Fruit fly (Drosophila melanogaster) whole organism, embryonic: ENCODE measurements around the gene UQCR-6.4L.

ENCODE experiments used
- ATbp ChIP-seq: fragments of 200-800 bp; sonication (Bioruptor generic); optimal IDR thresholded peaks from 2 replicates; lab custom pipeline; 2017; ENCODE audit warnings: missing biosample characterization, mild to moderate bottlenecking, missing genetic modification characterization, missing genetic modification reagents
- Antp ChIP-seq: fragments of 200-800 bp; sonication (Bioruptor generic); optimal IDR thresholded peaks from 3 replicates; lab custom pipeline; 2016; ENCODE audit warnings: missing biosample characterization, missing genetic modification characterization
- CG10431 ChIP-seq: fragments of 200-800 bp; sonication (Bioruptor generic); optimal IDR thresholded peaks from 3 replicates; lab custom pipeline; 2018; ENCODE audit warnings: missing biosample characterization, mild to moderate bottlenecking, missing genetic modification characterization
- CG12104 ChIP-seq: fragments of 200-800 bp; sonication (Bioruptor generic); optimal IDR thresholded peaks from 3 replicates; lab custom pipeline; 2016; ENCODE audit warnings: missing biosample characterization, missing genetic modification characterization
- CG12391 ChIP-seq: fragments of 200-800 bp; sonication (Bioruptor generic); optimal IDR thresholded peaks from 3 replicates; lab custom pipeline; 2018; ENCODE audit warnings: missing biosample characterization, mild to moderate bottlenecking, missing genetic modification characterization, moderate library complexity
- CG13775 ChIP-seq: fragments of 200-800 bp; sonication (Bioruptor generic); optimal IDR thresholded peaks from 3 replicates; lab custom pipeline; 2017; ENCODE audit warnings: missing biosample characterization, mild to moderate bottlenecking, missing genetic modification characterization
- CG14710 ChIP-seq: fragments of 200-800 bp; sonication (Bioruptor generic); optimal IDR thresholded peaks from 3 replicates; lab custom pipeline; 2019; ENCODE audit warnings: missing biosample characterization, mild to moderate bottlenecking, missing genetic modification characterization, moderate library complexity
- CG1529 ChIP-seq: fragments of 200-800 bp; sonication (Bioruptor generic); optimal IDR thresholded peaks from 3 replicates; lab custom pipeline; 2018; ENCODE audit warnings: missing biosample characterization, missing genetic modification characterization
- CG1603 ChIP-seq: fragments of 200-800 bp; sonication (Bioruptor generic); optimal IDR thresholded peaks from 2 replicates; lab custom pipeline; 2019; ENCODE audit warnings: missing biosample characterization, mild to moderate bottlenecking, missing genetic modification characterization, moderate library complexity
- CG17912 ChIP-seq: fragments of 200-800 bp; sonication (Bioruptor generic); optimal IDR thresholded peaks from 2 replicates; lab custom pipeline; 2018; ENCODE audit warnings: missing biosample characterization, mild to moderate bottlenecking, missing genetic modification characterization
- CG18764 ChIP-seq: fragments of 200-800 bp; sonication (Bioruptor generic); optimal IDR thresholded peaks from 3 replicates; lab custom pipeline; 2016; ENCODE audit warnings: missing biosample characterization, missing genetic modification characterization
- CG31224 ChIP-seq: fragments of 200-800 bp; sonication (Bioruptor generic); IDR thresholded peaks from 2 replicates; pipeline ENCODE4 v1.3.6; 2022; ENCODE audit warnings: missing biosample characterization, missing genetic modification characterization
- CG3281 ChIP-seq: fragments of 200-800 bp; sonication (Bioruptor generic); optimal IDR thresholded peaks from 3 replicates; lab custom pipeline; 2017; ENCODE audit warnings: missing biosample characterization, mild to moderate bottlenecking, missing genetic modification characterization
- CG33557 ChIP-seq: fragments of 200-800 bp; sonication (Bioruptor generic); optimal IDR thresholded peaks from 2 replicates; lab custom pipeline; 2019; ENCODE audit warnings: missing biosample characterization, mild to moderate bottlenecking, missing genetic modification characterization, moderate library complexity
- CG3847 ChIP-seq: fragments of 200-800 bp; sonication (Bioruptor generic); IDR thresholded peaks from 2 replicates; pipeline ENCODE4 v1.3.6; 2022; ENCODE audit warnings: missing biosample characterization, missing genetic modification characterization
- CG4424 ChIP-seq: fragments of 200-800 bp; sonication (Bioruptor generic); optimal IDR thresholded peaks from 3 replicates; lab custom pipeline; 2016; ENCODE audit warnings: missing biosample characterization, missing genetic modification characterization
- CG6254 ChIP-seq: fragments of 200-800 bp; sonication (Bioruptor generic); optimal IDR thresholded peaks from 3 replicates; lab custom pipeline; 2017; ENCODE audit warnings: mild to moderate bottlenecking, missing biosample characterization, missing genetic modification reagents, missing genetic modification characterization
- CG6654 ChIP-seq: fragments of 200-800 bp; sonication (Bioruptor generic); optimal IDR thresholded peaks from 2 replicates; lab custom pipeline; 2017; ENCODE audit warnings: missing biosample characterization, mild to moderate bottlenecking, missing genetic modification characterization
- CG9437 ChIP-seq: fragments of 200-800 bp; sonication (Bioruptor generic); optimal IDR thresholded peaks from 2 replicates; lab custom pipeline; 2018; ENCODE audit warnings: missing biosample characterization, mild to moderate bottlenecking, missing genetic modification characterization
- CoRest ChIP-seq: fragments of 200-800 bp; sonication (Bioruptor generic); optimal IDR thresholded peaks from 3 replicates; lab custom pipeline; 2018; ENCODE audit warnings: missing biosample characterization, mild to moderate bottlenecking, missing genetic modification characterization, moderate library complexity
- Doc3 ChIP-seq: fragments of 200-800 bp; sonication (Bioruptor generic); IDR thresholded peaks from 3 replicates; pipeline ENCODE4 v1.3.6; 2022; ENCODE audit warnings: missing biosample characterization, missing genetic modification characterization; ENCODE audit not compliant: partially characterized antibody
- ERR ChIP-seq: fragments of 200-800 bp; sonication (Bioruptor generic); optimal IDR thresholded peaks from 2 replicates; lab custom pipeline; 2016; ENCODE audit warnings: missing biosample characterization, missing genetic modification characterization
- HLH54F ChIP-seq: fragments of 200-800 bp; sonication (Bioruptor generic); optimal IDR thresholded peaks from 3 replicates; lab custom pipeline; 2016; ENCODE audit warnings: missing biosample characterization, missing genetic modification characterization
- Hmr ChIP-seq: fragments of 200-800 bp; sonication (Bioruptor generic); optimal IDR thresholded peaks from 3 replicates; lab custom pipeline; 2017; ENCODE audit warnings: mild to moderate bottlenecking, missing biosample characterization, missing genetic modification reagents, missing genetic modification characterization
- Jarid2 ChIP-seq: fragments of 200-800 bp; sonication (Bioruptor generic); optimal IDR thresholded peaks from 3 replicates; lab custom pipeline; 2017; ENCODE audit warnings: mild to moderate bottlenecking, missing biosample characterization, missing genetic modification reagents, missing genetic modification characterization
- Mad ChIP-seq: fragments of 200-800 bp; sonication (Bioruptor generic); optimal IDR thresholded peaks from 2 replicates; lab custom pipeline; 2016; ENCODE audit warnings: missing biosample characterization, missing genetic modification characterization
- Opbp ChIP-seq: fragments of 200-800 bp; sonication (Bioruptor generic); IDR thresholded peaks from 3 replicates; pipeline ENCODE4 v1.3.6; 2022; ENCODE audit warnings: missing biosample characterization, missing genetic modification characterization; ENCODE audit not compliant: partially characterized antibody
- Six4 ChIP-seq: fragments of 200-800 bp; sonication (Bioruptor generic); optimal IDR thresholded peaks from 2 replicates; lab custom pipeline; 2016; ENCODE audit warnings: missing biosample characterization, missing genetic modification characterization
- btn ChIP-seq: fragments of 200-800 bp; sonication (Bioruptor generic); optimal IDR thresholded peaks from 2 replicates; lab custom pipeline; 2016; ENCODE audit warnings: missing biosample characterization, missing genetic modification characterization
- cas ChIP-seq: fragments of 200-800 bp; sonication (Bioruptor generic); IDR thresholded peaks from 2 replicates; pipeline ENCODE4 v1.3.6; 2022; ENCODE audit warnings: missing biosample characterization, missing genetic modification characterization
- corto ChIP-seq: fragments of 200-800 bp; sonication (Bioruptor generic); optimal IDR thresholded peaks from 2 replicates; lab custom pipeline; 2016; ENCODE audit warnings: missing biosample characterization, mild to moderate bottlenecking, missing genetic modification characterization, moderate library complexity
- dati ChIP-seq: fragments of 200-800 bp; sonication (Bioruptor generic); IDR thresholded peaks from 2 replicates; pipeline ENCODE4 v1.3.6; 2022; ENCODE audit warnings: missing biosample characterization, missing genetic modification characterization
- dpn ChIP-seq, 2 experiments: fragments of 200-800 bp; sonication (Bioruptor generic); optimal IDR thresholded peaks; 3 replicates each; lab custom pipeline; 2016; ENCODE audit warnings: missing biosample characterization in 2 of 2, missing genetic modification characterization in 2 of 2
- ems ChIP-seq: fragments of 200-800 bp; sonication (Bioruptor generic); optimal IDR thresholded peaks from 3 replicates; lab custom pipeline; 2016; ENCODE audit warnings: missing biosample characterization, missing genetic modification characterization
- gcm ChIP-seq: fragments of 200-800 bp; sonication (Bioruptor generic); optimal IDR thresholded peaks from 2 replicates; lab custom pipeline; 2019; ENCODE audit warnings: missing biosample characterization, mild to moderate bottlenecking, missing genetic modification characterization, moderate library complexity
- gt ChIP-seq: fragments of 200-800 bp; sonication (Bioruptor generic); IDR thresholded peaks from 2 replicates; pipeline ENCODE4 v1.3.6; 2022; ENCODE audit warnings: missing biosample characterization, missing genetic modification characterization
- kni ChIP-seq: fragments of 200-800 bp; sonication (Bioruptor generic); optimal IDR thresholded peaks from 3 replicates; lab custom pipeline; 2017; ENCODE audit warnings: mild to moderate bottlenecking, missing biosample characterization, missing genetic modification reagents, missing genetic modification characterization
- lmd ChIP-seq: fragments of 200-800 bp; sonication (Bioruptor generic); IDR thresholded peaks from 2 replicates; pipeline ENCODE4 v1.3.6; 2022; ENCODE audit warnings: missing biosample characterization, missing genetic modification characterization
- lola ChIP-seq, 3 experiments: fragments of >200 bp in 2 of 3; fragments of 200-800 bp in 1 of 3; sonication (Bioruptor generic) in 1 of 3; optimal IDR thresholded peaks; 2 replicates each; lab custom pipeline; 2017 to 2019; ENCODE audit warnings: missing biosample characterization in 3 of 3, missing genetic modification characterization in 3 of 3, mild to moderate bottlenecking in 1 of 3, moderate library complexity in 1 of 3
- oc ChIP-seq: fragments of 200-800 bp; sonication (Bioruptor generic); optimal IDR thresholded peaks from 2 replicates; lab custom pipeline; 2018; ENCODE audit warnings: missing biosample characterization, mild to moderate bottlenecking, missing genetic modification characterization, moderate library complexity
- prd ChIP-seq, 3 experiments: fragments of >200 bp in 2 of 3; fragments of 200-800 bp in 1 of 3; sonication (Bioruptor generic) in 1 of 3; optimal IDR thresholded peaks in 2 of 3; IDR thresholded peaks in 1 of 3; 2 replicates in 2 of 3; 3 replicates in 1 of 3; pipeline versions ENCODE4 v1.3.6 to Lab custom; 2017 to 2022; ENCODE audit warnings: missing biosample characterization in 1 of 3, missing genetic modification characterization in 1 of 3
- row ChIP-seq: fragments of 200-800 bp; sonication (Bioruptor generic); IDR thresholded peaks from 3 replicates; pipeline ENCODE4 v1.3.6; 2022; ENCODE audit warnings: missing biosample characterization, missing genetic modification characterization
- scrt ChIP-seq: fragments of 200-800 bp; sonication (Bioruptor generic); optimal IDR thresholded peaks from 2 replicates; lab custom pipeline; 2018; ENCODE audit warnings: missing biosample characterization, mild to moderate bottlenecking, missing genetic modification characterization, moderate library complexity
- slbo ChIP-seq: fragments of 200-800 bp; sonication (Bioruptor generic); IDR thresholded peaks from 2 replicates; pipeline ENCODE4 v1.3.6; 2022; ENCODE audit warnings: missing biosample characterization, missing genetic modification characterization
- trem ChIP-seq: fragments of 200-800 bp; optimal IDR thresholded peaks from 3 replicates; lab custom pipeline; 2019; ENCODE audit warnings: missing biosample characterization, mild to moderate bottlenecking, missing genetic modification characterization, moderate library complexity
- trh ChIP-seq: fragments of 200-800 bp; sonication (Bioruptor generic); optimal IDR thresholded peaks from 2 replicates; lab custom pipeline; 2016; ENCODE audit warnings: missing biosample characterization, missing genetic modification characterization
- tx ChIP-seq: fragments of 200-800 bp; sonication (Bioruptor generic); optimal IDR thresholded peaks from 2 replicates; lab custom pipeline; 2016; ENCODE audit warnings: missing biosample characterization, missing genetic modification characterization
- vfl ChIP-seq: fragments of 200-800 bp; sonication (Bioruptor generic); optimal IDR thresholded peaks from 2 replicates; lab custom pipeline; 2016; ENCODE audit warnings: missing biosample characterization, missing genetic modification characterization
- wek ChIP-seq: fragments of 200-800 bp; sonication (Bioruptor generic); optimal IDR thresholded peaks from 3 replicates; lab custom pipeline; 2018; ENCODE audit warnings: missing biosample characterization, mild to moderate bottlenecking, missing genetic modification characterization, moderate library complexity

UQCR-6.4L gene

DNA sequence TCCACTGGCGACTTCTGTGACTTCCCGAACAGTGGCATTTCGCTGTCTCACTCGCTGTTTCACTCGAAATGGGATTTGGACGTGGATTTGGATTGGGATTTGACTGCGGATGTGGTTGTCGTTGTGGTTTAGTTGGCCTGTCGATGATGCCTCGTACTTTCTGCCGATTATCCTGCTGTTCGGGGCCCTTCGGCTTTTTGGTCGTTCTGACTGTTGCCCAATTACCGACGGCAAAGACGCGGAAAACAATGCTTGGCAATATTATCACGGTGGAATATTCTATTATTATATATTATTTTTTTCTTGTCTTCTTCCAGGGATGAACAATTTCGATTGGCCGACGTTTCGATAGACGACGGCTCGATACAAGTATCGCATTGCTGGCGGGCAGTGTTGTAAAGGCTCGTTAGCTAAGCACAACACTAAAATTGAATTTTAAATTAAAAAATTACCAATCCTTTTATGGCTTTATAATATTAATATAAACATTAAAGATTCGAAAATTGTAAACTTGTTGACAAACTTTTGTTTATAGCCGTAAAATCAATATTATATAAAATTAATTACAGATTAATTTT is 48.7 kb downstream of the UQCR-6.4L start, which contains the start of gene Mo25 (continued):
- TF ChIP-seq dpn (GFP tag; optimal IDR thresholded peaks at IDR 0.05; lab: Kevin White, UChicago) = peak in 1 of 2 experiments; percentile 57
- no peak for TF ChIP-seq dati
- no peak for TF ChIP-seq btn (GFP tag; lab: Kevin White, UChicago)
- peak; percentile 13 for TF ChIP-seq HLH54F
- TF ChIP-seq gt (GFP tag; lab: Robert Waterston, UW) = no peak
- no peak for TF ChIP-seq ATbp (GFP tag; lab: Kevin White, UChicago)
- TF ChIP-seq CG33557 (GFP tag; lab: Kevin White, UChicago) = no peak
- peak; percentile 11 for TF ChIP-seq CG3281 (GFP tag; lab: Kevin White, UChicago)
- peak; percentile 32 for TF ChIP-seq vfl (GFP tag; lab: Kevin White, UChicago)
- no peak for TF ChIP-seq kni (GFP tag; lab: Kevin White, UChicago)
- peak; percentile 69 for TF ChIP-seq CG12391
- no peak for TF ChIP-seq Six4 (GFP tag; lab: Kevin White, UChicago)
- TF ChIP-seq CG4424 (GFP tag; lab: Kevin White, UChicago) = peak; percentile 52
- no peak for TF ChIP-seq prd (optimal IDR thresholded peaks at IDR 0.05; lab: Kevin White, UChicago)
- peak; percentile 40; the same call in 1 of the 3 replicates for TF ChIP-seq prd (GFP tag; IDR thresholded peaks at IDR 0.05; lab: Robert Waterston, UW)
- TF ChIP-seq tx (GFP tag; lab: Kevin White, UChicago) = no peak
- no peak; the same call in 1 of the 2 replicates for TF ChIP-seq lmd (GFP tag; lab: Robert Waterston, UW)
- peak; percentile 70 for TF ChIP-seq slbo (GFP tag; lab: Robert Waterston, UW)
- no peak for TF ChIP-seq corto
- TF ChIP-seq trem (tag; lab: Kevin White, UChicago) = peak; percentile 78
- TF ChIP-seq CG1529 (GFP tag; lab: Kevin White, UChicago) = no peak
- TF ChIP-seq Mad (GFP tag; lab: Kevin White, UChicago) = no peak
- 0 out of 2 replicates have a peak, but pooled peaks have one; percentile 17 for TF ChIP-seq CG31224 (GFP tag; lab: Robert Waterston, UW)
- TF ChIP-seq scrt (GFP tag; lab: Kevin White, UChicago) = peak; percentile 14
- TF ChIP-seq Hmr (GFP tag; lab: Kevin White, UChicago) = peak; percentile 52
- TF ChIP-seq ERR (GFP tag; lab: Kevin White, UChicago) = peak; percentile 3
- peak; percentile 17 for TF ChIP-seq CG6254
- peak; percentile 6 for TF ChIP-seq CG9437
- peak; percentile 71 for TF ChIP-seq CG14710 (tag; lab: Kevin White, UChicago)
- TF ChIP-seq CG18764 (GFP tag; lab: Kevin White, UChicago) = peak; percentile 20
- no peak for TF ChIP-seq wek (GFP tag; lab: Kevin White, UChicago)
- TF ChIP-seq ems (GFP tag; lab: Kevin White, UChicago) = peak; percentile 47
- TF ChIP-seq lola (GFP tag; optimal IDR thresholded peaks at IDR 0.05; lab: Kevin White, UChicago) = no peak
- peak; percentile 49 for TF ChIP-seq CG1603 (tag; lab: Kevin White, UChicago)
- TF ChIP-seq cas = no peak
- TF ChIP-seq CG13775 (GFP tag; lab: Kevin White, UChicago) = peak; percentile 35
- no peak for TF ChIP-seq CG6654 (GFP tag; lab: Kevin White, UChicago)
- TF ChIP-seq Opbp (GFP tag; lab: Robert Waterston, UW) = peak; percentile 81
- TF ChIP-seq Doc3 (GFP tag; lab: Robert Waterston, UW) = peak; percentile 70
- no peak for TF ChIP-seq oc (tag; lab: Kevin White, UChicago)
- peak; percentile 36 for TF ChIP-seq CoRest (tag; lab: Kevin White, UChicago)
- no peak for TF ChIP-seq Antp
- peak; percentile 5 for TF ChIP-seq gcm (GFP tag; lab: Kevin White, UChicago)
- TF ChIP-seq row (GFP tag; lab: Robert Waterston, UW) = peak; percentile 58; the same call in 2 of the 3 replicates
- TF ChIP-seq CG17912 (GFP tag; lab: Kevin White, UChicago) = peak; percentile 36
- TF ChIP-seq trh (GFP tag; lab: Kevin White, UChicago) = no peak
- TF ChIP-seq Jarid2 (GFP tag; lab: Kevin White, UChicago) = no peak
- peak; percentile 26 for TF ChIP-seq CG10431
- no peak for TF ChIP-seq CG12104 (GFP tag; lab: Kevin White, UChicago)
- peak; percentile 71 for TF ChIP-seq CG3847 (GFP tag; lab: Robert Waterston, UW)
